Worm (Caenorhabditis elegans): ENCODE measurements around the gene mask-1.

Gene mask-1

DNA sequence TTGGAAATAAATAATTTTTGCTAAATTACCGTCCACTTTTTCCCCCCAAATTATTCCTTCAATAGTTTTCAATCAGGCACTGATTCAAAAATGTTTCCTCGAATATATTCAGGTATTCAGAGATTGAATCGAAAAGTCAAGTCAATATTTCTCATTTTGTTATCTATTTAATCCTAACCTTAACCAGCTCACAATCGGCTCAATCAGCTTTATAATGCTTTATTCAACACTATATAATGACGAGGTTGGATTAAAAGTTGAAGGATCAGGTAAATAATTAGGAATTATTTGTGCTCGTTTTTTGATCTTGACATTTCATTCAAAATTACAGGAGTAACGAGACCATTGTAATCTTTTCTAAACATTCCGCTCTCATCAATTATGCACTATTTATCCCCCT, 55.8 kb downstream of the mask-1 start:
- TF ChIP-seq nhr-90 (tag; optimal IDR thresholded peaks at IDR 0.05; ENCODE audit: poor library complexity) (no peak), nhr-237 (tag; optimal IDR thresholded peaks at IDR 0.05) (no peak), dsc-1 (tag; optimal IDR thresholded peaks at IDR 0.05) (peak; percentile 64), vab-15 (tag; optimal IDR thresholded peaks at IDR 0.05) (no peak), F16B12.6 (tag; optimal IDR thresholded peaks at IDR 0.05) (no peak), egl-13 (tag; optimal IDR thresholded peaks at IDR 0.05) (no peak), sox-4 (tag; optimal IDR thresholded peaks at IDR 0.05) (peak; percentile 65), fkh-4 (tag; optimal IDR thresholded peaks at IDR 0.05; ENCODE audit: borderline replicate concordance) (no peak)

DNA sequence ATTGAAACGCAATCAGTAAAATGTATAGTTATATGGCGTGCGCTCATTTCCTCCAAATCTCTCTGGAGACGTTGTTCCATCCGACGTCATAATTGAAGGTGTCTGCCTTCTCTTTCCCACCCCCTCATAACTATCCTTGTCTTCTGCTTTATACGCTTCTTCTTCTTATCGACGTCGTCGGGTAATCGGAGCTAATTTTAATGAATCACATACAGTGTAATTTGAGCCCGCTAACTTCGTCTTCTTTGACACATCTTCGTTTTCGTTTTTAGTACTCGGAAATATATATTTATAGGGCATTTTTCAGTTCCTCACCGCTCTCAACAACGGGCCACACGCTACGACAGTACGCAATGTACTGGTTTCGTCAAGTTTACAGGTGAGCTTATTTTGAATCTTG, 61.7 kb downstream of the mask-1 start, which contains the start of gene ins-1:
Gene ins-1 (plus strand): TSS at position 301 of the 400 bp plus-strand sequence.
- TF ChIP-seq unc-130 (tag; optimal IDR thresholded peaks at IDR 0.05) = no peak
- TF ChIP-seq aly-2 (tag; optimal IDR thresholded peaks at IDR 0.05) = no peak
- TF ChIP-seq ceh-88 (GFP tag; IDR thresholded peaks at IDR 0.05) = no peak
- TF ChIP-seq egl-13 (tag; optimal IDR thresholded peaks at IDR 0.05) = no peak
- no peak for TF ChIP-seq ets-5 (GFP tag; IDR thresholded peaks at IDR 0.05)
- no peak for TF ChIP-seq nhr-90 (tag; optimal IDR thresholded peaks at IDR 0.05; ENCODE audit: poor library complexity)
- no peak for TF ChIP-seq nhr-76 (tag; optimal IDR thresholded peaks at IDR 0.05)
- TF ChIP-seq elt-2 (tag; optimal IDR thresholded peaks at IDR 0.05) = no peak
- TF ChIP-seq lin-14 (GFP tag; optimal IDR thresholded peaks at IDR 0.05) = no peak
- no peak for TF ChIP-seq xbp-1 (tag; optimal IDR thresholded peaks at IDR 0.05)
- TF ChIP-seq jun-1 (tag; optimal IDR thresholded peaks at IDR 0.05) = no peak
- no peak for TF ChIP-seq elt-3 (tag; optimal IDR thresholded peaks at IDR 0.05)
- no peak for TF ChIP-seq ces-1 (GFP tag; optimal IDR thresholded peaks at IDR 0.05)
- no peak for TF ChIP-seq hpl-2 (GFP tag; optimal IDR thresholded peaks at IDR 0.05)
- TF ChIP-seq sup-37 (GFP tag; optimal IDR thresholded peaks at IDR 0.05) = no peak
